Fruit fly (Drosophila melanogaster): ENCODE results near the gene CG11664.

DNA sequence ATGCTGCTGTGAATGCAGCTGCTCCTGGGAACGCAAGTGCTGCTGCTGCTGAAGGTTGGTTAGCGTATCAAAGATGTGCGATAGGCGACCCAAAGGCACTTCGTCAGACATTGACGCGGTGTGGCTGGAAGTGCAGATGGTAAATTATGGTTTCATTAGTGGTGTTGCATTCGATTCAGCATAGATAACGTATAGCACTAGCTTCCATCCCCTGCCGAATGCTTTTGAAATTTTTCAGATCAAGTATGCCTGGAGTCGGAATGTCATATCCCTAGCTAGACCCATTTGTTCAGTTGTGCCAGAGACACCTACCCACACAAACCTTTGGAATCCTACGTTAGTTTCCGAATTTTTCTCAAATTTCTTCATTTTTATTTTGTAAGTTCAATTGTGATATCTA is 18.6 kb downstream of the CG11664 start, which contains the start of gene CG11663:
- TF ChIP-seq CG1620 (GFP tag; optimal IDR thresholded peaks at IDR 0.05) = no peak
- TF ChIP-seq bab1 (GFP tag; optimal IDR thresholded peaks at IDR 0.05) = no peak
- TF ChIP-seq kay (GFP tag; ENCODE audit: borderline replicate concordance) = no peak
- no peak for TF ChIP-seq cic (GFP tag; optimal IDR thresholded peaks at IDR 0.05)
- TF ChIP-seq CG7101 (tag; optimal IDR thresholded peaks at IDR 0.05) = no peak
